Fruit fly (Drosophila melanogaster): ENCODE results near the gene emei.
A peak's percentile ranks its signal among the peaks of the same experiment; 100 is the strongest.

The emei gene

DNA sequence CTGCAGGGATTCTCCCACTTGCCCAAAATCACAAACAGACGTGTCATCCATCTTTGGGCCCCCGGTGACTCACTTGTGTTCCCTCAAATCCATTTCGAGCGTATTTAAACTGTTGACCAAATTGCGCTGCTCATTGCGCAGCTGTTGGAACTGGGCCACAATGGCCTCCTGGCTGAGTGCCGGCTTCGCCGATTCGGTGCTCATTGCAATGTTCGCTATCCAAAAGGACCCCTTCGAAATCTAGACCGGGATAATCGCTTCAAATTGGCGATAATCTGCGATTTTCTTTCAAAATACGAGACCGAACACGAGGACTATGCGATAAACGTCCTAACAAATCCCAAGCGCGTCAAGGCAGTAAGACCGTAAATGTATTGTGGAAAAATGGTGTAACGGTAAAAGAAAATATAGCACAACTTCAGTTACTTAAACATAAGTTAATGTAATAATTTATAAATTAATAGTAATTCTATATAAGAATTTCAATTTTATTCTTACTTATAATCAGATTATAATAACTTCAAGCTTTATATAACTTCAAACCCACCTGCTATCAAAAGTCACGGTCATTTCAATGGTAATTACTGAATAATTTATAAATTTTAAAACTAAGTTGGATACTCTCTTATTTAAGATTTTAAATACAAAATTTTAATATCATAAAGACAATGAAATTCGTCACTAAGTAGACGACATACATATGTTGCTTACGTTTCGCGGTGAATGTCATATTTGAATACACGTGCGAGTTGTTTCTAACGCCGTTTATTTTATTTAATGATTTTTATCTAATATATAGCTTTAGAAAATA lies 35.2 kb upstream of the emei start, which contains the start of the genes Pfdn2 and Noc1 (continued):
- no peak for TF ChIP-seq mirr (GFP tag; optimal IDR thresholded peaks at IDR 0.05)
- no peak for TF ChIP-seq CHES-1-like (GFP tag; optimal IDR thresholded peaks at IDR 0.05)
- no peak for TF ChIP-seq MTF-1 (GFP tag; optimal IDR thresholded peaks at IDR 0.05; ENCODE audit: borderline replicate concordance)
- no peak for TF ChIP-seq gcm2 (GFP tag; optimal IDR thresholded peaks at IDR 0.05)
- TF ChIP-seq CG30020 (tag; optimal IDR thresholded peaks at IDR 0.05): peak; percentile 54
- peak; percentile 9; the same call in 1 of the 2 replicates for TF ChIP-seq ara (GFP tag; IDR thresholded peaks at IDR 0.05)
- TF ChIP-seq B-H2 (GFP tag; optimal IDR thresholded peaks at IDR 0.05): peak; percentile 29
- peak; percentile 6 for TF ChIP-seq CG15479 (GFP tag; optimal IDR thresholded peaks at IDR 0.05)
- TF ChIP-seq ab (GFP tag; optimal IDR thresholded peaks at IDR 0.05): no peak
- no peak for TF ChIP-seq aop (GFP tag; IDR thresholded peaks at IDR 0.05)
- no peak for TF ChIP-seq Jarid2 (GFP tag; optimal IDR thresholded peaks at IDR 0.05)
- TF ChIP-seq CG11695 (GFP tag; IDR thresholded peaks at IDR 0.05): peak; percentile 49; the same call in 1 of the 3 replicates
- TF ChIP-seq sc (optimal IDR thresholded peaks at IDR 0.05): no peak
- TF ChIP-seq sc (GFP tag; optimal IDR thresholded peaks at IDR 0.05): no peak
- TF ChIP-seq Pdp1 (GFP tag; optimal IDR thresholded peaks at IDR 0.05): peak in 1 of 2 experiments; percentile 3
- no peak for TF ChIP-seq CkIIα-i1 (GFP tag; IDR thresholded peaks at IDR 0.05)
- no peak for TF ChIP-seq Gsc (GFP tag; IDR thresholded peaks at IDR 0.05)
- TF ChIP-seq Bgb (GFP tag; IDR thresholded peaks at IDR 0.05; ENCODE audit: partially characterized antibody): no peak; the same call in 1 of the 2 replicates
- no peak for TF ChIP-seq CG7745 (tag; optimal IDR thresholded peaks at IDR 0.05)
- no peak for TF ChIP-seq CG6654 (GFP tag; optimal IDR thresholded peaks at IDR 0.05)
- peak; percentile 61 for TF ChIP-seq az2 (GFP tag; optimal IDR thresholded peaks at IDR 0.05)
- 0 out of 3 replicates have a peak, but pooled peaks have one; percentile 35 for TF ChIP-seq Doc3 (GFP tag; IDR thresholded peaks at IDR 0.05; ENCODE audit: partially characterized antibody)
- TF ChIP-seq zen (tag; optimal IDR thresholded peaks at IDR 0.05): no peak
- TF ChIP-seq tll (GFP tag; optimal IDR thresholded peaks at IDR 0.05): no peak
- no peak; the same call in 1 of the 3 replicates for TF ChIP-seq CG17361 (GFP tag; IDR thresholded peaks at IDR 0.05)
- TF ChIP-seq CG2199 (GFP tag; IDR thresholded peaks at IDR 0.05): no peak
- peak; percentile 15 for TF ChIP-seq pum (GFP tag; optimal IDR thresholded peaks at IDR 0.05)
- TF ChIP-seq CG7839 (tag; optimal IDR thresholded peaks at IDR 0.05): no peak
- peak; percentile 80 for TF ChIP-seq CoRest (tag; optimal IDR thresholded peaks at IDR 0.05)
- TF ChIP-seq D19A (tag; optimal IDR thresholded peaks at IDR 0.05): no peak
- peak; percentile 53 for TF ChIP-seq ewg (GFP tag; optimal IDR thresholded peaks at IDR 0.05)
- no peak for TF ChIP-seq CG43689 (GFP tag; IDR thresholded peaks at IDR 0.05)
- TF ChIP-seq CG9817 (tag; optimal IDR thresholded peaks at IDR 0.05): peak; percentile 56
- TF ChIP-seq tna (GFP tag; IDR thresholded peaks at IDR 0.05; ENCODE audit: partially characterized antibody): no peak
- TF ChIP-seq CG2889 (GFP tag; IDR thresholded peaks at IDR 0.05): no peak
- TF ChIP-seq Taf1 (GFP tag; IDR thresholded peaks at IDR 0.05): no peak
- TF ChIP-seq CG5953 (GFP tag; IDR thresholded peaks at IDR 0.05): no peak
- TF ChIP-seq crol (GFP tag; IDR thresholded peaks at IDR 0.05): no peak
- TF ChIP-seq crc (GFP tag; optimal IDR thresholded peaks at IDR 0.05): no peak
- TF ChIP-seq CG1792 (GFP tag; optimal IDR thresholded peaks at IDR 0.05): no peak
- no peak for TF ChIP-seq BtbVII (GFP tag; optimal IDR thresholded peaks at IDR 0.05)
- peak; percentile 39; the same call in 1 of the 2 replicates for TF ChIP-seq wdn (GFP tag; IDR thresholded peaks at IDR 0.05)
- no peak for TF ChIP-seq pnt (GFP tag; optimal IDR thresholded peaks at IDR 0.05)
- TF ChIP-seq dysf (GFP tag; IDR thresholded peaks at IDR 0.05): peak; percentile 60; the same call in 2 of the 3 replicates
- 0 out of 3 replicates have a peak, but pooled peaks have one; percentile 12 for TF ChIP-seq vnd (GFP tag; IDR thresholded peaks at IDR 0.05; ENCODE audit: partially characterized antibody)
- no peak for TF ChIP-seq jing (GFP tag; optimal IDR thresholded peaks at IDR 0.05)
- peak; percentile 35; the same call in 1 of the 3 replicates for TF ChIP-seq CG34422 (GFP tag; IDR thresholded peaks at IDR 0.05)
- no peak for TF ChIP-seq lov (optimal IDR thresholded peaks at IDR 0.05)
- TF ChIP-seq lov (GFP tag; IDR thresholded peaks at IDR 0.05): no peak
